Worm (Caenorhabditis elegans) whole organism, late embryonic: ENCODE measurements around the gene pmp-4.

Source experiments
- ama-1 ChIP-seq: fragments of 150-350 bp; optimal IDR thresholded peaks from 2 replicates; lab custom pipeline; 2014
- ceh-19 ChIP-seq: fragments of 200-800 bp; sonication (Bioruptor generic); optimal IDR thresholded peaks from 2 replicates; lab custom pipeline; 2018; ENCODE audit warnings: mild to moderate bottlenecking, missing genetic modification characterization, missing compliant biosample characterization
- ceh-48 ChIP-seq: sonication (generic microtip); optimal IDR thresholded peaks from 2 replicates; lab custom pipeline; 2016; ENCODE audit warnings: missing genetic modification characterization, inconsistent platforms, missing compliant biosample characterization
- fkh-10 ChIP-seq: fragments of 150-350 bp; optimal IDR thresholded peaks from 2 replicates; lab custom pipeline; 2014; ENCODE audit warnings: missing biosample characterization, missing genetic modification reagents, missing genetic modification characterization
- hlh-30 ChIP-seq: sonication (generic microtip); optimal IDR thresholded peaks from 2 replicates; lab custom pipeline; 2017; ENCODE audit warnings: antibody characterized with exemption, missing genetic modification characterization, missing compliant biosample characterization; ENCODE audit not compliant: insufficient read depth
- npax-4 ChIP-seq: sonication (generic microtip); optimal IDR thresholded peaks from 2 replicates; lab custom pipeline; 2016; ENCODE audit warnings: missing genetic modification characterization, missing compliant biosample characterization
- pag-3 ChIP-seq: sonication (generic microtip); optimal IDR thresholded peaks from 2 replicates; lab custom pipeline; 2016; ENCODE audit warnings: missing compliant biosample characterization, missing genetic modification characterization, borderline replicate concordance
- sox-4 ChIP-seq: sonication (generic microtip); optimal IDR thresholded peaks from 2 replicates; lab custom pipeline; 2017; ENCODE audit warnings: mild to moderate bottlenecking, missing genetic modification characterization, inconsistent platforms, missing compliant biosample characterization
- syd-9 ChIP-seq: sonication (generic microtip); optimal IDR thresholded peaks from 2 replicates; lab custom pipeline; 2016; ENCODE audit warnings: mild to moderate bottlenecking, missing genetic modification characterization, moderate library complexity, missing compliant biosample characterization
- tbx-2 ChIP-seq: sonication (generic microtip); optimal IDR thresholded peaks from 2 replicates; lab custom pipeline; 2016; ENCODE audit warnings: missing genetic modification characterization, missing compliant biosample characterization
- unc-3 ChIP-seq, 2 experiments: fragments of 200-800 bp in 1 of 2; sonication (Bioruptor generic) in 1 of 2; sonication (generic microtip) in 1 of 2; conservative IDR thresholded peaks in 1 of 2; optimal IDR thresholded peaks in 1 of 2; 2 replicates each; pipeline versions ENCODE4 v1.3.6 to Lab custom; 2016 to 2022; ENCODE audit warnings: missing compliant biosample characterization in 2 of 2, missing genetic modification characterization in 2 of 2, missing genetic modification reagents in 1 of 2
- unc-55 ChIP-seq: sonication (generic microtip); optimal IDR thresholded peaks from 2 replicates; lab custom pipeline; 2017; ENCODE audit warnings: missing biosample characterization, missing genetic modification reagents, missing genetic modification characterization
- ztf-16 ChIP-seq: sonication (generic microtip); optimal IDR thresholded peaks from 2 replicates; lab custom pipeline; 2017; ENCODE audit warnings: missing genetic modification characterization, missing compliant biosample characterization

DNA sequence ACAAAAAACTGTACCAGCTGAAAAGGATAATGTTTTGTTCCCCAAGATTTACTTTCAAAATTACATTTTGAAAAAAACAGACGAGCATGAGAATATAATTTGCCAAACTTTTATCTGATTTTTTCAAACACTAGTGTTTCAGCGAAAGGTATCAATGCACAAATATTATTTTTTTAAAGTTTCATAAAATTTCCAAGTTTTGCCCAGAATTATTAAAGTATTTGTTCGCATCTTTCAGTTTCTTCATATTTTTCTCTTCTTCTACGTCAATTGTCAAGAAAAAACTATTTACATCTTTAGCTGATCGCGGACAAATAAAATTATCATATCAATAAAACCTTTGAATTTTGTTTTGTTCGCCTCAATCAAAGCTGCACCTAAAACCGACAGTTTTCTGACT, 31.6 kb upstream of the pmp-4 start, which contains the start of gene C06A12.8:
- TF ChIP-seq ceh-48 (tag; lab: Kevin White, UChicago) (no peak), sox-4 (tag; lab: Kevin White, UChicago) (no peak), ama-1 (lab: Kevin White, UChicago) (no peak), unc-55 (GFP tag; lab: Kevin White, UChicago) (no peak), syd-9 (tag; lab: Kevin White, UChicago) (no peak), pag-3 (no peak), unc-3 (GFP tag; conservative IDR thresholded peaks at IDR 0.05; lab: Robert Waterston, UW) (no peak), unc-3 (tag; optimal IDR thresholded peaks at IDR 0.05; lab: Kevin White, UChicago) (no peak), hlh-30 (tag; lab: Kevin White, UChicago) (no peak), fkh-10 (GFP tag; lab: Kevin White, UChicago) (no peak), ceh-19 (no peak), npax-4 (tag; lab: Kevin White, UChicago) (no peak), tbx-2 (tag; lab: Kevin White, UChicago) (no peak), ztf-16 (tag; lab: Kevin White, UChicago) (no peak)
